Worm (Caenorhabditis elegans) whole organism, L3 larva: ENCODE results near the gene ugt-1.

Experiments used
- ZK546.5 ChIP-seq: sonication (generic microtip); optimal IDR thresholded peaks from 2 replicates; lab custom pipeline; 2017; ENCODE audit warnings: missing biosample characterization, missing genetic modification characterization
- ceh-82 ChIP-seq: fragments of 150-350 bp; optimal IDR thresholded peaks from 2 replicates; lab custom pipeline; 2014; ENCODE audit warnings: missing biosample characterization, missing genetic modification characterization
- ceh-9 ChIP-seq: sonication (generic microtip); optimal IDR thresholded peaks from 2 replicates; lab custom pipeline; 2018; ENCODE audit warnings: missing biosample characterization, missing genetic modification characterization
- daf-12 ChIP-seq: fragments of 150-350 bp; optimal IDR thresholded peaks from 2 replicates; lab custom pipeline; 2014; ENCODE audit warnings: missing biosample characterization, missing genetic modification reagents, missing genetic modification characterization
- lin-15B ChIP-seq: fragments of 150-350 bp; optimal IDR thresholded peaks from 2 replicates; lab custom pipeline; 2014; ENCODE audit warnings: missing biosample characterization, missing genetic modification characterization
- lin-39 ChIP-seq: fragments of 150-350 bp; optimal IDR thresholded peaks from 2 replicates; lab custom pipeline; 2018; ENCODE audit warnings: missing biosample characterization, missing genetic modification reagents, missing genetic modification characterization
- mdl-1 ChIP-seq: fragments of 150-350 bp; optimal IDR thresholded peaks from 2 replicates; lab custom pipeline; 2014; ENCODE audit warnings: missing biosample characterization, missing genetic modification characterization
- nhr-25 ChIP-seq: sonication (generic microtip); optimal IDR thresholded peaks from 2 replicates; lab custom pipeline; 2017; ENCODE audit warnings: missing biosample characterization, missing genetic modification characterization
- nhr-67 ChIP-seq: fragments of 150-350 bp; optimal IDR thresholded peaks from 2 replicates; lab custom pipeline; 2014; ENCODE audit warnings: missing biosample characterization, missing genetic modification characterization
- nhr-77 ChIP-seq: fragments of 150-350 bp; optimal IDR thresholded peaks from 2 replicates; lab custom pipeline; 2014; ENCODE audit warnings: missing biosample characterization, missing genetic modification characterization

DNA sequence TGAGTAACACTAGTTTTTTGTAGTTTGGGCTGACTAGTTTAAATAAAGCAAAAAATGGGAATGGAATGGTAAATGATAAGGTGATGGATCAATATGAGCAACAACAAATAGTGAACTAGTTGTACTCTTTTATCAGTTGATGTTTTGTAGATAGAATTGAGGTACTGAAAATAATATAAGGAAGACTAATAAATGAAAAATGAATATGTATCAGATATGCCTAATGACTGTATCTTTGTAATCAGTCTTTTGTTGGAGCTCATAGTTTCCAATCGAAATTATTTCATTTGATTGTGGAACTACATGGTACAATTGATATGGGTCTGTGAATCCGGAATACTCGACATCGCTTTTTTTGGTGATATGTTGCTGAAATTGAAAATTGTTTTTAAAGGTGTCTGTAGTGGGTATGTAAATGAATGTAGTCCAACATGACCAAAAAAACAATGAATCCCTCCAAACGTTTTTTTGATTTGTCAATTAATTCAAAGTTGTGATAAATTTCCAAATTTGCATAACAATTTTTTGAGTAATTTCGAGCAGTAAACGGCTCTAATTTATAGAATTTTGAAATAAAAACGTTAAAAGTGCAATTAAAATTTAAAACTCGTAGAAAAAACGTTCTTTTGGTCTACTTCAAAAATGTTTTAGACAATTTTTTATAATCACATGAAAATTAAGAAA is 14.7 kb downstream of the ugt-1 start, which contains the start of gene F15H10.12:
- TF ChIP-seq mdl-1 (tag; lab: Kevin White, UChicago) (no peak), nhr-77 (no peak), ceh-9 (tag; lab: Kevin White, UChicago) (no peak), lin-39 (tag; lab: Kevin White, UChicago) (no peak), ceh-82 (tag; lab: Kevin White, UChicago) (no peak), daf-12 (tag; lab: Kevin White, UChicago) (no peak), ZK546.5 (tag; lab: Kevin White, UChicago) (no peak), nhr-67 (tag; lab: Kevin White, UChicago) (no peak), lin-15B (no peak), nhr-25 (no peak)
